Fruit fly (Drosophila melanogaster): ENCODE data around the gene CG12948.

The CG12948 gene

DNA sequence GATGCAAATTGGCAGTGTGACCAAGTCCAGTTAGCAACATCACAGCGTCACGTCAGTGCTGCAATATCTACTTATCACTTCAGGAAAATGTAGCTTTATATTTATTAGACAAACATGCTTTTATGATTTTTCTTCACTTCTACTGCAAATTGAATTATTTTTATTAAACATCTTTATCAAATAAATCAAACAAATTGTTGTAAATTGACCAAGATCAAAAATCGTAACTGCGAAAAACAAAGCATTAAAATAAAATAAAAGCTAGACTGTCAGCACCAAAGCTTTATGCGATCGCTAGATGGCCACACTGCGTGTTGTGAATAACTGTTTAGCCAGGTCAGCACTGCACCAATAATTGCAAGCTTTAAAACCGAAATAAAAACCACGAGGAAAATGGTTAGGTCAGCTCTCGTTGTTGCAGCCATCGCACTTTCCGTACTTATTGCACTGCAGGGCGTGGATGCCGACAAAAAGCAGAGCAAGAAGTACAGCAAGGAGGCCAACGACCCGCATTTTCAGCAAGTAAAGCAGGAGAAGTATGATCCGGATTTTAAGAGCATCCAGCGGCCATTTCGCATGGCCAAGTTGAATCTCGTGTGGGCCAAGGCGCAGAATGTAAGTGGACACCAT, 43.7 kb upstream of the CG12948 start, which contains the start of the genes CG12945 and CG8507:
Gene CG12945, minus strand, starts transcription at position 45 of the 630 bp plus-strand sequence.
Gene CG8507, plus strand, starts transcription at position 307 of the 630 bp plus-strand sequence.
- TF ChIP-seq GATAd (GFP tag; optimal IDR thresholded peaks at IDR 0.05) (no peak), h (GFP tag; optimal IDR thresholded peaks at IDR 0.05) (peak; percentile 65), usp (GFP tag; optimal IDR thresholded peaks at IDR 0.05) (no peak), Vsx2 (GFP tag; optimal IDR thresholded peaks at IDR 0.05; ENCODE audit: partially characterized antibody) (no peak), Dif (GFP tag; optimal IDR thresholded peaks at IDR 0.05; ENCODE audit: partially characterized antibody) (no peak), N (GFP tag; optimal IDR thresholded peaks at IDR 0.05) (no peak), Sp1 (GFP tag; optimal IDR thresholded peaks at IDR 0.05) (peak; percentile 68), sage (GFP tag; optimal IDR thresholded peaks at IDR 0.05) (no peak), tai (GFP tag; optimal IDR thresholded peaks at IDR 0.05) (no peak), foxo (GFP tag; optimal IDR thresholded peaks at IDR 0.05) (peak in 1 of 2 experiments; percentile 68), OdsH (GFP tag; optimal IDR thresholded peaks at IDR 0.05) (peak; percentile 23), HLH106 (tag; optimal IDR thresholded peaks at IDR 0.05) (peak; percentile 76), brk (GFP tag; optimal IDR thresholded peaks at IDR 0.05) (no peak), CG32264 (GFP tag; optimal IDR thresholded peaks at IDR 0.05) (no peak), dsf (GFP tag; optimal IDR thresholded peaks at IDR 0.05; ENCODE audit: borderline replicate concordance) (no peak), Jra (GFP tag; optimal IDR thresholded peaks at IDR 0.05) (peak; percentile 37), Mio (GFP tag; optimal IDR thresholded peaks at IDR 0.05) (no peak), ey (GFP tag; optimal IDR thresholded peaks at IDR 0.05) (peak; percentile 46), Abd-B (GFP tag; optimal IDR thresholded peaks at IDR 0.05) (no peak), psq (GFP tag; optimal IDR thresholded peaks at IDR 0.05) (peak; percentile 48), lola (GFP tag; optimal IDR thresholded peaks at IDR 0.05) (no peak), pan (optimal IDR thresholded peaks at IDR 0.05) (no peak), Dfd (GFP tag; optimal IDR thresholded peaks at IDR 0.05) (no peak), Rel (GFP tag; optimal IDR thresholded peaks at IDR 0.05) (no peak), Rel (tag; optimal IDR thresholded peaks at IDR 0.05) (peak; percentile 94), dmrt93B (GFP tag; optimal IDR thresholded peaks at IDR 0.05) (no peak), Hr78 (GFP tag; optimal IDR thresholded peaks at IDR 0.05) (no peak), Hnf4 (GFP tag; optimal IDR thresholded peaks at IDR 0.05) (no peak), rgr (GFP tag; optimal IDR thresholded peaks at IDR 0.05) (no peak), woc (GFP tag; optimal IDR thresholded peaks at IDR 0.05) (peak; percentile 91), Myc (optimal IDR thresholded peaks at IDR 0.05) (peak; percentile 92), fru (GFP tag; optimal IDR thresholded peaks at IDR 0.05) (no peak), br (GFP tag; optimal IDR thresholded peaks at IDR 0.05) (peak; percentile 32), CrebA (GFP tag; optimal IDR thresholded peaks at IDR 0.05; ENCODE audit: borderline replicate concordance) (no peak), CG9705 (GFP tag; optimal IDR thresholded peaks at IDR 0.05) (peak; percentile 52), jim (GFP tag; optimal IDR thresholded peaks at IDR 0.05) (no peak), dl (GFP tag; optimal IDR thresholded peaks at IDR 0.05; ENCODE audit: insufficient read depth in 1 of 2, partially characterized antibody in 2 of 2) (no peak), sv (GFP tag; optimal IDR thresholded peaks at IDR 0.05) (peak; percentile 43), Hr83 (GFP tag; optimal IDR thresholded peaks at IDR 0.05; ENCODE audit: poor library complexity, severe bottlenecking) (no peak)

DNA sequence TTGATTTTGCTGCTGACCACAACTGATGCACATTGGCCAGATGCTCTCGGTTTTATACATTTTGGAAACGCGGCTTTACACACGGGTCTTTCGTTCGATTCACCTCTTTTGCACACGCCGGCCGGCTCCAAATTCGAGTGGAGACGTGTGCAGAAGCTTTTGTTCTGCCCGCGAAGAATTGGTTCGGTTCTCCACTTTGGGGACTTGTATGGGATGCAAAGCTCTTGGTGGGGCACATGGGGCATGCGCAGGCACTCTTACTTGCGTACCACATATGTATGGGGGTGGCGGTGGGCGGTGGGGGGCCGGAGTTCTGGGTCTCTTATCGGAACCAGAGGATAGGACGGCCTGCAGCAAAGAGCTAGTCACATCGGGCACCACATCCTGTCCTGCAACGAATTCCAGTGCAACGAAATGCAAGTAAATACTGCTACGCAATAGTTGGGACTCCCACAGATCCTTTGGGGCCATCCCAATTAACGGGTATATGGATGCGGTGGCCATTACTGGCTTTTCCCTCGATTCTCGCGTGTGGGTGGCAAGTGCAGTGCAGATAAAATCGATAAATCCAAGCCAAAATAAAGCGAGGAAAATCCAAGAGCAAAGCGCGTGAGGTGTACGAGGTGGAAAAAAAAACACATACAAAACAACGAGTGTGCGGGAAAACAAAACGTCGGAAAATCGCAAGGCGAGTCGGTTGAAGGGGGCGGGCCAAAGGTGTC, 37.0 kb upstream of the CG12948 start, which contains the start of the genes MtnA and CG8500:
Gene MtnA, minus strand, starts transcription at position 30 of the 722 bp plus-strand sequence.
Gene CG8500, plus strand, starts transcription at position 313 of the 722 bp plus-strand sequence.
- TF ChIP-seq Dif (GFP tag; optimal IDR thresholded peaks at IDR 0.05; ENCODE audit: partially characterized antibody) (peak; percentile 100), Hnf4 (GFP tag; optimal IDR thresholded peaks at IDR 0.05) (no peak), usp (GFP tag; optimal IDR thresholded peaks at IDR 0.05) (no peak), ey (GFP tag; optimal IDR thresholded peaks at IDR 0.05) (no peak), N (GFP tag; optimal IDR thresholded peaks at IDR 0.05) (no peak), CrebA (GFP tag; optimal IDR thresholded peaks at IDR 0.05; ENCODE audit: borderline replicate concordance) (no peak), Vsx2 (GFP tag; optimal IDR thresholded peaks at IDR 0.05; ENCODE audit: partially characterized antibody) (peak; percentile 100), Myc (optimal IDR thresholded peaks at IDR 0.05) (peak; percentile 8), sage (GFP tag; optimal IDR thresholded peaks at IDR 0.05) (no peak), fru (GFP tag; optimal IDR thresholded peaks at IDR 0.05) (no peak), Jra (GFP tag; optimal IDR thresholded peaks at IDR 0.05) (no peak), br (GFP tag; optimal IDR thresholded peaks at IDR 0.05) (no peak), OdsH (GFP tag; optimal IDR thresholded peaks at IDR 0.05) (no peak), jim (GFP tag; optimal IDR thresholded peaks at IDR 0.05) (no peak), Dfd (GFP tag; optimal IDR thresholded peaks at IDR 0.05) (no peak), Abd-B (GFP tag; optimal IDR thresholded peaks at IDR 0.05) (no peak), Mio (GFP tag; optimal IDR thresholded peaks at IDR 0.05) (no peak), dl (GFP tag; optimal IDR thresholded peaks at IDR 0.05; ENCODE audit: insufficient read depth in 1 of 2, partially characterized antibody in 2 of 2) (peak; percentile 97 to 99), psq (GFP tag; optimal IDR thresholded peaks at IDR 0.05) (no peak), h (GFP tag; optimal IDR thresholded peaks at IDR 0.05) (peak; percentile 17), CG32264 (GFP tag; optimal IDR thresholded peaks at IDR 0.05) (no peak), HLH106 (tag; optimal IDR thresholded peaks at IDR 0.05) (no peak), woc (GFP tag; optimal IDR thresholded peaks at IDR 0.05) (no peak), Hr78 (GFP tag; optimal IDR thresholded peaks at IDR 0.05) (no peak), sv (GFP tag; optimal IDR thresholded peaks at IDR 0.05) (no peak), brk (GFP tag; optimal IDR thresholded peaks at IDR 0.05) (no peak), CG9705 (GFP tag; optimal IDR thresholded peaks at IDR 0.05) (no peak), pan (optimal IDR thresholded peaks at IDR 0.05) (no peak), Sp1 (GFP tag; optimal IDR thresholded peaks at IDR 0.05) (no peak), rgr (GFP tag; optimal IDR thresholded peaks at IDR 0.05) (peak; percentile 48), GATAd (GFP tag; optimal IDR thresholded peaks at IDR 0.05) (no peak), Hr83 (GFP tag; optimal IDR thresholded peaks at IDR 0.05; ENCODE audit: poor library complexity, severe bottlenecking) (no peak), tai (GFP tag; optimal IDR thresholded peaks at IDR 0.05) (no peak), Rel (GFP tag; optimal IDR thresholded peaks at IDR 0.05) (no peak), Rel (tag; optimal IDR thresholded peaks at IDR 0.05) (peak; percentile 54), dmrt93B (GFP tag; optimal IDR thresholded peaks at IDR 0.05) (no peak), dsf (GFP tag; optimal IDR thresholded peaks at IDR 0.05; ENCODE audit: borderline replicate concordance) (no peak), foxo (GFP tag; optimal IDR thresholded peaks at IDR 0.05) (peak in 1 of 2 experiments; percentile 8), lola (GFP tag; optimal IDR thresholded peaks at IDR 0.05) (no peak)
